Worm (Caenorhabditis elegans): ENCODE data around the gene let-4.
"Not testable (repeated sequence)": the region's sequence is repeated elsewhere in the genome, so short reads cannot be mapped to it uniquely, and the experiment has no call there.

The let-4 gene

ce11 chrX:14577579-14578127 lies at the start of gene let-4:
let-4 (plus strand) TSS chrX:14577935.
- TF ChIP-seq W03F9.2 (tag; optimal IDR thresholded peaks at IDR 0.05): no peak
- TF ChIP-seq him-1 (tag; optimal IDR thresholded peaks at IDR 0.05): no peak
- TF ChIP-seq dao-5 (tag; optimal IDR thresholded peaks at IDR 0.05): no peak

ce11 chrX:14528399-14528798 lies 49.3 kb upstream of the let-4 start, which contains the start of gene nspc-19:
nspc-19 (plus strand) TSS chrX:14528699.
- not testable (repeated sequence) for TF ChIP-seq W03F9.2, him-1, dao-5 (tag; optimal IDR thresholded peaks at IDR 0.05)

ce11 chrX:14530107-14530506 lies 47.6 kb upstream of the let-4 start, which contains the start of gene nspc-20:
nspc-20 (minus strand) TSS chrX:14530207.
- TF ChIP-seq W03F9.2 (tag; optimal IDR thresholded peaks at IDR 0.05) (no peak), him-1 (tag; optimal IDR thresholded peaks at IDR 0.05) (no peak), dao-5 (tag; optimal IDR thresholded peaks at IDR 0.05) (no peak)

- no peak for TF ChIP-seq W03F9.2 (tag; optimal IDR thresholded peaks at IDR 0.05)
- TF ChIP-seq dao-5 (tag; optimal IDR thresholded peaks at IDR 0.05): no peak
- TF ChIP-seq him-1 (tag; optimal IDR thresholded peaks at IDR 0.05): no peak
These were observed 43.6 kb upstream of the let-4 start, which contains the start of gene T24C2.5 for ce11 chrX:14534117-14534516. T24C2.5 (plus strand) TSS chrX:14534417.

ce11 chrX:14534596-14534995 lies 43.1 kb upstream of the let-4 start:
- no peak for TF ChIP-seq dao-5 (tag; optimal IDR thresholded peaks at IDR 0.05)
- TF ChIP-seq him-1 (tag; optimal IDR thresholded peaks at IDR 0.05): no peak
- TF ChIP-seq W03F9.2 (tag; optimal IDR thresholded peaks at IDR 0.05): no peak

- TF ChIP-seq him-1 (tag; optimal IDR thresholded peaks at IDR 0.05): no peak
- no peak for TF ChIP-seq dao-5 (tag; optimal IDR thresholded peaks at IDR 0.05)
- no peak for TF ChIP-seq W03F9.2 (tag; optimal IDR thresholded peaks at IDR 0.05)
These were observed 41.8 kb upstream of the let-4 start for ce11 chrX:14535913-14536312.

- TF ChIP-seq dao-5 (tag; optimal IDR thresholded peaks at IDR 0.05) (no peak), him-1 (tag; optimal IDR thresholded peaks at IDR 0.05) (no peak), W03F9.2 (tag; optimal IDR thresholded peaks at IDR 0.05) (no peak)
These were observed 40.1 kb upstream of the let-4 start for ce11 chrX:14537625-14538024.

ce11 chrX:14539468-14539867 lies 38.3 kb upstream of the let-4 start:
- no peak for TF ChIP-seq dao-5 (tag; optimal IDR thresholded peaks at IDR 0.05)
- no peak for TF ChIP-seq W03F9.2 (tag; optimal IDR thresholded peaks at IDR 0.05)
- no peak for TF ChIP-seq him-1 (tag; optimal IDR thresholded peaks at IDR 0.05)

ce11 chrX:14541992-14542391 lies 35.7 kb upstream of the let-4 start, which contains the start of gene fbxa-81:
fbxa-81 (minus strand) TSS chrX:14542092.
- TF ChIP-seq dao-5 (tag; optimal IDR thresholded peaks at IDR 0.05): no peak
- no peak for TF ChIP-seq him-1 (tag; optimal IDR thresholded peaks at IDR 0.05)
- no peak for TF ChIP-seq W03F9.2 (tag; optimal IDR thresholded peaks at IDR 0.05)

- TF ChIP-seq W03F9.2 (tag; optimal IDR thresholded peaks at IDR 0.05) (no peak), dao-5 (tag; optimal IDR thresholded peaks at IDR 0.05) (no peak)
These were observed 34.5 kb upstream of the let-4 start, which contains the start of gene T24C2.3 for ce11 chrX:14543224-14543623. T24C2.3 (plus strand) TSS chrX:14543524.

ce11 chrX:14545543-14545942 lies 32.2 kb upstream of the let-4 start, which contains the start of gene enri-2:
enri-2 (plus strand) TSS chrX:14545843.
- no peak for TF ChIP-seq W03F9.2 (tag; optimal IDR thresholded peaks at IDR 0.05)
- TF ChIP-seq him-1 (tag; optimal IDR thresholded peaks at IDR 0.05): no peak
- TF ChIP-seq dao-5 (tag; optimal IDR thresholded peaks at IDR 0.05): no peak

ce11 chrX:14549709-14550199 lies 28.0 kb upstream of the let-4 start, which contains the start of gene ram-5:
ram-5 (plus strand) TSS chrX:14550149.
- TF ChIP-seq him-1 (tag; optimal IDR thresholded peaks at IDR 0.05): no peak
- TF ChIP-seq dao-5 (tag; optimal IDR thresholded peaks at IDR 0.05): no peak
- TF ChIP-seq W03F9.2 (tag; optimal IDR thresholded peaks at IDR 0.05): no peak

ce11 chrX:14556403-14556802 lies 21.3 kb upstream of the let-4 start:
- TF ChIP-seq W03F9.2 (tag; optimal IDR thresholded peaks at IDR 0.05): no peak
- TF ChIP-seq dao-5 (tag; optimal IDR thresholded peaks at IDR 0.05): no peak
- no peak for TF ChIP-seq him-1 (tag; optimal IDR thresholded peaks at IDR 0.05)

ce11 chrX:14557352-14557935 lies 20.3 kb upstream of the let-4 start:
- no peak for TF ChIP-seq him-1 (tag; optimal IDR thresholded peaks at IDR 0.05)
- no peak for TF ChIP-seq W03F9.2 (tag; optimal IDR thresholded peaks at IDR 0.05)
- TF ChIP-seq dao-5 (tag; optimal IDR thresholded peaks at IDR 0.05): no peak

Measured in whole organism, L4/young adult.